Worm (Caenorhabditis elegans) whole organism, late embryonic: ENCODE data around the gene srp-6.

Experiments
- C08G9.2 ChIP-seq: sonication (generic microtip); optimal IDR thresholded peaks from 2 replicates; lab custom pipeline; 2016; ENCODE audit warnings: mild to moderate bottlenecking, missing genetic modification characterization, moderate library complexity, missing compliant biosample characterization
- K09A11.1 ChIP-seq: sonication (generic microtip); optimal IDR thresholded peaks from 2 replicates; lab custom pipeline; 2017; ENCODE audit warnings: antibody characterized with exemption, mild to moderate bottlenecking, missing genetic modification characterization, missing compliant biosample characterization; ENCODE audit not compliant: insufficient read depth
- T23F11.4 ChIP-seq: fragments of 200-800 bp; sonication (Bioruptor generic); optimal IDR thresholded peaks from 2 replicates; lab custom pipeline; 2018; ENCODE audit warnings: mild to moderate bottlenecking, missing genetic modification characterization, missing compliant biosample characterization
- ahr-1 ChIP-seq: sonication (generic microtip); optimal IDR thresholded peaks from 2 replicates; lab custom pipeline; 2016; ENCODE audit warnings: missing genetic modification characterization, missing compliant biosample characterization
- ama-1 ChIP-seq: fragments of 150-350 bp; optimal IDR thresholded peaks from 2 replicates; lab custom pipeline; 2014
- ceh-14 ChIP-seq: sonication (generic microtip); optimal IDR thresholded peaks from 2 replicates; lab custom pipeline; 2016; ENCODE audit warnings: missing genotype, missing genetic modification characterization, missing compliant biosample characterization
- ceh-19 ChIP-seq: fragments of 200-800 bp; sonication (Bioruptor generic); optimal IDR thresholded peaks from 2 replicates; lab custom pipeline; 2018; ENCODE audit warnings: mild to moderate bottlenecking, missing genetic modification characterization, missing compliant biosample characterization
- ceh-24 ChIP-seq: sonication (generic microtip); optimal IDR thresholded peaks from 2 replicates; lab custom pipeline; 2016; ENCODE audit warnings: mild to moderate bottlenecking, missing genetic modification characterization, missing compliant biosample characterization
- ceh-30 ChIP-seq: fragments of 150-350 bp; optimal IDR thresholded peaks from 2 replicates; lab custom pipeline; 2014; ENCODE audit warnings: missing biosample characterization, missing genetic modification characterization
- ceh-31 ChIP-seq: sonication (generic microtip); optimal IDR thresholded peaks from 2 replicates; lab custom pipeline; 2016; ENCODE audit warnings: missing genetic modification characterization, missing compliant biosample characterization
- ceh-34 ChIP-seq: sonication (generic microtip); optimal IDR thresholded peaks from 2 replicates; lab custom pipeline; 2016; ENCODE audit warnings: mild to moderate bottlenecking, missing genetic modification characterization, missing compliant biosample characterization
- ceh-45 ChIP-seq: fragments of 200-800 bp; sonication (Bioruptor generic); IDR thresholded peaks from 2 replicates; pipeline ENCODE4 v1.3.6; 2022; ENCODE audit warnings: missing genetic modification reagents, missing genetic modification characterization, missing compliant biosample characterization
- ceh-48 ChIP-seq: sonication (generic microtip); optimal IDR thresholded peaks from 2 replicates; lab custom pipeline; 2016; ENCODE audit warnings: missing genetic modification characterization, inconsistent platforms, missing compliant biosample characterization
- dve-1 ChIP-seq: sonication (generic microtip); optimal IDR thresholded peaks from 2 replicates; lab custom pipeline; 2017; ENCODE audit warnings: antibody characterized with exemption, mild to moderate bottlenecking, missing genetic modification characterization, missing compliant biosample characterization
- elt-2 ChIP-seq: sonication (generic microtip); optimal IDR thresholded peaks from 2 replicates; lab custom pipeline; 2016; ENCODE audit warnings: missing genetic modification reagents, missing genetic modification characterization, missing compliant biosample characterization
- elt-4 ChIP-seq: sonication (generic microtip); optimal IDR thresholded peaks from 2 replicates; lab custom pipeline; 2016; ENCODE audit warnings: missing genetic modification characterization, missing compliant biosample characterization
- eyg-1 ChIP-seq: sonication (generic microtip); optimal IDR thresholded peaks from 2 replicates; lab custom pipeline; 2016; ENCODE audit warnings: missing genotype, missing genetic modification characterization, missing compliant biosample characterization
- fax-1 ChIP-seq: sonication (generic microtip); optimal IDR thresholded peaks from 2 replicates; lab custom pipeline; 2016; ENCODE audit warnings: missing genotype, missing genetic modification characterization, missing compliant biosample characterization
- fkh-10 ChIP-seq: fragments of 150-350 bp; optimal IDR thresholded peaks from 2 replicates; lab custom pipeline; 2014; ENCODE audit warnings: missing biosample characterization, missing genetic modification reagents, missing genetic modification characterization
- fkh-6 ChIP-seq: sonication (generic microtip); optimal IDR thresholded peaks from 2 replicates; lab custom pipeline; 2016; ENCODE audit warnings: missing genetic modification characterization, missing compliant biosample characterization
- gmeb-2 ChIP-seq: sonication (generic microtip); optimal IDR thresholded peaks from 2 replicates; lab custom pipeline; 2016; ENCODE audit warnings: missing genetic modification characterization, inconsistent platforms, missing compliant biosample characterization
- hlh-30 ChIP-seq: sonication (generic microtip); optimal IDR thresholded peaks from 2 replicates; lab custom pipeline; 2017; ENCODE audit warnings: antibody characterized with exemption, missing genetic modification characterization, missing compliant biosample characterization; ENCODE audit not compliant: insufficient read depth
- lim-6 ChIP-seq: sonication (generic microtip); optimal IDR thresholded peaks from 2 replicates; lab custom pipeline; 2016; ENCODE audit warnings: missing genetic modification characterization, missing compliant biosample characterization
- lin-11 ChIP-seq: fragments of 200-800 bp; sonication (Bioruptor generic); optimal IDR thresholded peaks from 2 replicates; lab custom pipeline; 2018; ENCODE audit warnings: mild to moderate bottlenecking, missing genetic modification characterization, missing compliant biosample characterization
- madf-2 ChIP-seq: sonication (generic microtip); optimal IDR thresholded peaks from 2 replicates; lab custom pipeline; 2017; ENCODE audit warnings: missing genetic modification characterization, missing compliant biosample characterization
- nhr-11 ChIP-seq: fragments of 150-350 bp; optimal IDR thresholded peaks from 2 replicates; lab custom pipeline; 2014; ENCODE audit warnings: missing biosample characterization, missing genetic modification characterization
- npax-4 ChIP-seq: sonication (generic microtip); optimal IDR thresholded peaks from 2 replicates; lab custom pipeline; 2016; ENCODE audit warnings: missing genetic modification characterization, missing compliant biosample characterization
- odd-2 ChIP-seq: sonication (generic microtip); optimal IDR thresholded peaks from 2 replicates; lab custom pipeline; 2017; ENCODE audit warnings: antibody characterized with exemption, mild to moderate bottlenecking, missing genetic modification characterization, missing compliant biosample characterization
- pag-3 ChIP-seq: sonication (generic microtip); optimal IDR thresholded peaks from 2 replicates; lab custom pipeline; 2016; ENCODE audit warnings: missing compliant biosample characterization, missing genetic modification characterization, borderline replicate concordance
- pat-9 ChIP-seq: fragments of 200-800 bp; sonication (Bioruptor generic); optimal IDR thresholded peaks from 2 replicates; lab custom pipeline; 2018; ENCODE audit warnings: mild to moderate bottlenecking, missing genetic modification characterization, moderate library complexity, missing compliant biosample characterization
- pax-1 ChIP-seq: fragments of 150-350 bp; optimal IDR thresholded peaks from 2 replicates; lab custom pipeline; 2014; ENCODE audit warnings: missing biosample characterization, missing genetic modification characterization
- pha-2 ChIP-seq: sonication (generic microtip); optimal IDR thresholded peaks from 2 replicates; lab custom pipeline; 2017; ENCODE audit warnings: mild to moderate bottlenecking, missing genetic modification characterization, missing compliant biosample characterization
- pqm-1 ChIP-seq: sonication (generic microtip); optimal IDR thresholded peaks from 2 replicates; lab custom pipeline; 2016; ENCODE audit warnings: missing genetic modification characterization, missing compliant biosample characterization
- pros-1 ChIP-seq: fragments of 150-350 bp; optimal IDR thresholded peaks from 2 replicates; lab custom pipeline; 2014; ENCODE audit warnings: missing biosample characterization, missing genetic modification reagents, missing genetic modification characterization
- ref-2 ChIP-seq: sonication (generic microtip); optimal IDR thresholded peaks from 2 replicates; lab custom pipeline; 2016; ENCODE audit warnings: missing genetic modification characterization, missing compliant biosample characterization
- sdc-2 ChIP-seq: sonication (generic microtip); optimal IDR thresholded peaks from 2 replicates; lab custom pipeline; 2016; ENCODE audit warnings: missing genotype, missing genetic modification characterization, missing compliant biosample characterization
- sox-4 ChIP-seq: sonication (generic microtip); optimal IDR thresholded peaks from 2 replicates; lab custom pipeline; 2017; ENCODE audit warnings: mild to moderate bottlenecking, missing genetic modification characterization, inconsistent platforms, missing compliant biosample characterization
- tbx-2 ChIP-seq: sonication (generic microtip); optimal IDR thresholded peaks from 2 replicates; lab custom pipeline; 2016; ENCODE audit warnings: missing genetic modification characterization, missing compliant biosample characterization
- tbx-7 ChIP-seq: sonication (generic microtip); optimal IDR thresholded peaks from 2 replicates; lab custom pipeline; 2016; ENCODE audit warnings: missing genotype, missing genetic modification characterization, missing compliant biosample characterization
- ttx-3 ChIP-seq: sonication (generic microtip); optimal IDR thresholded peaks from 2 replicates; lab custom pipeline; 2016; ENCODE audit warnings: missing genetic modification reagents, missing genetic modification characterization, missing compliant biosample characterization
- unc-3 ChIP-seq, 2 experiments: fragments of 200-800 bp in 1 of 2; sonication (Bioruptor generic) in 1 of 2; sonication (generic microtip) in 1 of 2; conservative IDR thresholded peaks in 1 of 2; optimal IDR thresholded peaks in 1 of 2; 2 replicates each; pipeline versions ENCODE4 v1.3.6 to Lab custom; 2016 to 2022; ENCODE audit warnings: missing compliant biosample characterization in 2 of 2, missing genetic modification characterization in 2 of 2, missing genetic modification reagents in 1 of 2
- unc-55 ChIP-seq: sonication (generic microtip); optimal IDR thresholded peaks from 2 replicates; lab custom pipeline; 2017; ENCODE audit warnings: missing biosample characterization, missing genetic modification reagents, missing genetic modification characterization
- zip-5 ChIP-seq: sonication (generic microtip); optimal IDR thresholded peaks from 2 replicates; lab custom pipeline; 2016; ENCODE audit warnings: missing genetic modification characterization, missing compliant biosample characterization

The srp-6 gene

ce11 chrV:7409599-7409998 is 23.7 kb upstream of the srp-6 start, which contains the start of gene R13D7.2:
Gene R13D7.2, plus strand, starts transcription at chrV:7409899.
- TF ChIP-seq nhr-11 (tag; lab: Kevin White, UChicago) (no peak), unc-3 (GFP tag; conservative IDR thresholded peaks at IDR 0.05; lab: Robert Waterston, UW) (no peak), unc-3 (tag; optimal IDR thresholded peaks at IDR 0.05; lab: Kevin White, UChicago) (no peak), odd-2 (tag; lab: Kevin White, UChicago) (no peak), hlh-30 (tag; lab: Kevin White, UChicago) (no peak), fkh-10 (GFP tag; lab: Kevin White, UChicago) (no peak), ceh-14 (tag; lab: Kevin White, UChicago) (no peak), elt-2 (tag; lab: Kevin White, UChicago) (no peak), tbx-2 (no peak), elt-4 (tag; lab: Kevin White, UChicago) (no peak), lim-6 (tag; lab: Kevin White, UChicago) (no peak), madf-2 (no peak), ceh-24 (tag; lab: Kevin White, UChicago) (no peak), ttx-3 (tag; lab: Kevin White, UChicago) (no peak), dve-1 (tag; lab: Kevin White, UChicago) (no peak), unc-55 (GFP tag; lab: Kevin White, UChicago) (no peak), K09A11.1 (tag; lab: Kevin White, UChicago) (no peak), ref-2 (tag; lab: Kevin White, UChicago) (no peak), tbx-7 (tag; lab: Kevin White, UChicago) (no peak)

- no peak for TF ChIP-seq lin-11 (tag; lab: Kevin White, UChicago)
- TF ChIP-seq npax-4: no peak
- TF ChIP-seq, all 69 proteins: peak for 0
Observed at ce11 chrV:7408520-7408919, 22.6 kb upstream of the srp-6 start, which contains the start of gene srt-6. Gene srt-6, minus strand, starts transcription at chrV:7408814.

- TF ChIP-seq fax-1 (tag; lab: Kevin White, UChicago) (no peak), C08G9.2 (tag; lab: Kevin White, UChicago) (no peak), ceh-31 (tag; lab: Kevin White, UChicago) (no peak), sox-4 (tag; lab: Kevin White, UChicago) (no peak), nhr-11 (tag; lab: Kevin White, UChicago) (no peak), ceh-14 (tag; lab: Kevin White, UChicago) (no peak), elt-2 (tag; lab: Kevin White, UChicago) (no peak), pha-2 (tag; lab: Kevin White, UChicago) (no peak), unc-3 (GFP tag; conservative IDR thresholded peaks at IDR 0.05; lab: Robert Waterston, UW) (no peak), unc-3 (tag; optimal IDR thresholded peaks at IDR 0.05; lab: Kevin White, UChicago) (no peak), ama-1 (lab: Kevin White, UChicago) (no peak), npax-4 (no peak), ceh-34 (tag; lab: Kevin White, UChicago) (no peak), ttx-3 (tag; lab: Kevin White, UChicago) (no peak), tbx-7 (tag; lab: Kevin White, UChicago) (no peak), pag-3 (no peak), pax-1 (tag; lab: Kevin White, UChicago) (no peak)
Observed at ce11 chrV:7403501-7403900, 17.6 kb upstream of the srp-6 start.

- TF ChIP-seq gmeb-2 (tag; lab: Kevin White, UChicago): no peak
- no peak for TF ChIP-seq ceh-19 (GFP tag; lab: Kevin White, UChicago)
- no peak for TF ChIP-seq ahr-1 (tag; lab: Kevin White, UChicago)
- no peak for TF ChIP-seq pag-3
- TF ChIP-seq npax-4: no peak
- TF ChIP-seq pqm-1 (tag; lab: Kevin White, UChicago): no peak
- no peak for TF ChIP-seq zip-5 (tag; lab: Kevin White, UChicago)
- no peak for TF ChIP-seq pros-1
- no peak for TF ChIP-seq pat-9 (tag; lab: Kevin White, UChicago)
- no peak for TF ChIP-seq ceh-48 (tag; lab: Kevin White, UChicago)
- TF ChIP-seq eyg-1 (tag; lab: Kevin White, UChicago): no peak
- TF ChIP-seq madf-2: no peak
- TF ChIP-seq ceh-14 (tag; lab: Kevin White, UChicago): no peak
- TF ChIP-seq fkh-6 (tag; lab: Kevin White, UChicago): no peak
- no peak for TF ChIP-seq ref-2 (tag; lab: Kevin White, UChicago)
- TF ChIP-seq ceh-31 (tag; lab: Kevin White, UChicago): no peak
- no peak for TF ChIP-seq ceh-45 (GFP tag; lab: Robert Waterston, UW)
- no peak for TF ChIP-seq ceh-30 (tag; lab: Kevin White, UChicago)
- no peak for TF ChIP-seq T23F11.4 (GFP tag; lab: Kevin White, UChicago)
- no peak for TF ChIP-seq sdc-2 (tag; lab: Kevin White, UChicago)
Observed at ce11 chrV:7402355-7402754, 16.5 kb upstream of the srp-6 start, which contains the start of gene srj-13. Gene srj-13, plus strand, starts transcription at chrV:7402655.
